Worm (Caenorhabditis elegans): Measurements from ENCODE around the gene ZC449.5.
A peak's percentile ranks its signal among the peaks of the same experiment; 100 is the strongest.

The ZC449.5 gene

DNA sequence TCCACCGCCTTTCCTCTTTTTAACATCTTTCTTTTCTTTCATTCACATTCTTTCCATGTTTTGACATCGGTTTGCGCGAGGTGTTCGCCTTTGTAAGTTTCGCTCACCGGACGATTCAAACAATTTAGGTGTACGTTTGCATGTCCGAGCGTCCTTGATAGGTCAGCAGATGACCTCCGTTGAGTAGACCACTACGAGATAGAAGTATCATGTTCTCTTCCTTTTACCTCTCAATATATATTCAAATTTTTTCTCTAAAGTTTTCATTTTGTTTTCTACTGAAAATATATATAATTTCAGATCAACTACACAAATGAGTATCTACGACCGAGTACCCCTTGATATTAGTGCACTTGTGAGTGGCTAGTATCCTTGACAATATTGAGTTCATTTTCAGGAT is 23.2 kb upstream of the ZC449.5 start, which contains the start of gene C24H10.3:
TSS of gene C24H10.3 (plus strand) at position 301 of the 400 bp plus-strand sequence.
- no peak for TF ChIP-seq aly-1 (tag; optimal IDR thresholded peaks at IDR 0.05)
- TF ChIP-seq ceh-36 (tag; optimal IDR thresholded peaks at IDR 0.05), result no peak
- no peak for TF ChIP-seq ets-7 (tag; optimal IDR thresholded peaks at IDR 0.05)
- TF ChIP-seq hmg-4 (GFP tag; optimal IDR thresholded peaks at IDR 0.05), result no peak
- no peak for TF ChIP-seq scrt-1 (GFP tag; IDR thresholded peaks at IDR 0.05)
- TF ChIP-seq B0310.2 (tag; optimal IDR thresholded peaks at IDR 0.05), result no peak
- no peak for TF ChIP-seq sea-1 (GFP tag; conservative IDR thresholded peaks at IDR 0.05)
- no peak for TF ChIP-seq hnd-1 (tag; optimal IDR thresholded peaks at IDR 0.05)
- no peak for TF ChIP-seq flt-1 (GFP tag; IDR thresholded peaks at IDR 0.05)
- TF ChIP-seq tbx-11 (GFP tag; IDR thresholded peaks at IDR 0.05), result no peak
- no peak for TF ChIP-seq tbx-37 (GFP tag; conservative IDR thresholded peaks at IDR 0.05)
- no peak for TF ChIP-seq hmbx-1 (tag; optimal IDR thresholded peaks at IDR 0.05)
- TF ChIP-seq tra-4 (tag; optimal IDR thresholded peaks at IDR 0.05), result no peak
- TF ChIP-seq ceh-13 (GFP tag; optimal IDR thresholded peaks at IDR 0.05), result no peak

DNA sequence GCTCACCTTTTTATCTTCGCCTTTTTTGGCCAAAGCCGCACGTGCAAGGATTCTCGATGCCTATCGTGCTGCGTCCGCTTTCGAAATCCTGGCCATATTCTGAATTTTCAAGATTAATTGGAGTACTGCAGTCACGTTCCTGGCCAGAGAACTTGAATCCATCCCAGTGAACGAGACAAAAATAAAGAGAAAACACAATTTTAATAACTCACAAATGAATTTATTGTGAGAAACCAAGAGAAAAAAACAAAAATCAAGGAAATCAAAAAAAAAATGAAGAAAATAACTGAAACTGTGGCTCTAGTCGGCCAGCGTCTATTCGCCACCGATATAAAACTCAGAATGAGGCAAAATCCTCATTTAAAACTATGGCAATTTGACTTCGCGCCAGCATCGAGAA is 21.6 kb upstream of the ZC449.5 start, which contains the start of gene C24H10.4:
TSS of gene C24H10.4 (minus strand) at position 101 of the 400 bp plus-strand sequence.
- TF ChIP-seq B0310.2 (tag; optimal IDR thresholded peaks at IDR 0.05) (no peak), aly-1 (tag; optimal IDR thresholded peaks at IDR 0.05) (no peak), scrt-1 (GFP tag; IDR thresholded peaks at IDR 0.05) (no peak), flt-1 (GFP tag; IDR thresholded peaks at IDR 0.05) (no peak), ama-1 (optimal IDR thresholded peaks at IDR 0.05) (no peak), tra-4 (tag; optimal IDR thresholded peaks at IDR 0.05) (no peak), ets-7 (tag; optimal IDR thresholded peaks at IDR 0.05) (no peak), pes-1 (GFP tag; IDR thresholded peaks at IDR 0.05) (no peak), F13C5.2 (tag; optimal IDR thresholded peaks at IDR 0.05) (no peak), sea-1 (GFP tag; conservative IDR thresholded peaks at IDR 0.05) (no peak), tbx-37 (GFP tag; conservative IDR thresholded peaks at IDR 0.05) (no peak), hnd-1 (tag; optimal IDR thresholded peaks at IDR 0.05) (no peak), hmg-4 (GFP tag; optimal IDR thresholded peaks at IDR 0.05) (no peak), tbx-11 (GFP tag; IDR thresholded peaks at IDR 0.05) (no peak), hmbx-1 (tag; optimal IDR thresholded peaks at IDR 0.05) (no peak), ceh-13 (GFP tag; optimal IDR thresholded peaks at IDR 0.05) (no peak), ceh-36 (tag; optimal IDR thresholded peaks at IDR 0.05) (no peak)

ce11 chrX:5056199-5056598 is 18.6 kb upstream of the ZC449.5 start:
- TF ChIP-seq ets-7 (tag; optimal IDR thresholded peaks at IDR 0.05) (peak; percentile 60), aly-1 (tag; optimal IDR thresholded peaks at IDR 0.05) (peak; percentile 71), hmbx-1 (tag; optimal IDR thresholded peaks at IDR 0.05) (peak; percentile 89), F13C5.2 (tag; optimal IDR thresholded peaks at IDR 0.05) (peak; percentile 61), hnd-1 (tag; optimal IDR thresholded peaks at IDR 0.05) (peak; percentile 85)

DNA sequence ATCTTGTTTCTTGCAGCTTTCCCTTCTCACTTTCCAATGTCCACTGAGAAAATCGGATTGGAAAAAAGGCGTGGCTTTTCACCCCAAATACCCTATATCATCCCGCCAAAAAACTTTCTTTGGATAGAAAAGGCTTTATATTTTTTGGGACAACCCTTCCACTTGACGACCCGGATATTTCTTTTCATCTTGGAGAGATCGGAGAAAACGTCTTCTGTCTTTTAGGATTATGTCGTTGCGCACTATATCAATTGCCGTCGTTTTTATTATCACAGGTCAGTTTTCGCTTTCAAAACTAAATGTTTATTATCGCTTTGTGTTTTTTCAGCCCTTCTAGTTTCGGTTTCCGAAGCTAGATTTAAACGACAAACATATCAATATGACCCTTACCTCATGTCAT is 6.3 kb upstream of the ZC449.5 start, which contains the start of gene Y64H9A.2:
TSS of gene Y64H9A.2 (plus strand) at position 90 of the 400 bp plus-strand sequence.
- TF ChIP-seq B0310.2 (tag; optimal IDR thresholded peaks at IDR 0.05), result no peak
- no peak for TF ChIP-seq aly-1 (tag; optimal IDR thresholded peaks at IDR 0.05)
- TF ChIP-seq tbx-11 (GFP tag; IDR thresholded peaks at IDR 0.05), result no peak
- no peak for TF ChIP-seq pes-1 (GFP tag; IDR thresholded peaks at IDR 0.05)
- no peak for TF ChIP-seq ceh-36 (tag; optimal IDR thresholded peaks at IDR 0.05)

- TF ChIP-seq F13C5.2 (tag; optimal IDR thresholded peaks at IDR 0.05) (no peak), tbx-37 (GFP tag; conservative IDR thresholded peaks at IDR 0.05) (no peak), ama-1 (optimal IDR thresholded peaks at IDR 0.05) (no peak), hmg-4 (GFP tag; optimal IDR thresholded peaks at IDR 0.05) (no peak), aly-1 (tag; optimal IDR thresholded peaks at IDR 0.05) (no peak), ceh-13 (GFP tag; optimal IDR thresholded peaks at IDR 0.05) (no peak), pes-1 (GFP tag; IDR thresholded peaks at IDR 0.05) (no peak), ceh-36 (tag; optimal IDR thresholded peaks at IDR 0.05) (no peak), scrt-1 (GFP tag; IDR thresholded peaks at IDR 0.05) (no peak), ets-7 (tag; optimal IDR thresholded peaks at IDR 0.05) (no peak), sea-1 (GFP tag; conservative IDR thresholded peaks at IDR 0.05) (no peak), tra-4 (tag; optimal IDR thresholded peaks at IDR 0.05) (no peak), B0310.2 (tag; optimal IDR thresholded peaks at IDR 0.05) (no peak), hnd-1 (tag; optimal IDR thresholded peaks at IDR 0.05) (no peak), flt-1 (GFP tag; IDR thresholded peaks at IDR 0.05) (no peak)
Measured at ce11 chrX:5040038-5040437, 2.5 kb upstream of the ZC449.5 start.

DNA sequence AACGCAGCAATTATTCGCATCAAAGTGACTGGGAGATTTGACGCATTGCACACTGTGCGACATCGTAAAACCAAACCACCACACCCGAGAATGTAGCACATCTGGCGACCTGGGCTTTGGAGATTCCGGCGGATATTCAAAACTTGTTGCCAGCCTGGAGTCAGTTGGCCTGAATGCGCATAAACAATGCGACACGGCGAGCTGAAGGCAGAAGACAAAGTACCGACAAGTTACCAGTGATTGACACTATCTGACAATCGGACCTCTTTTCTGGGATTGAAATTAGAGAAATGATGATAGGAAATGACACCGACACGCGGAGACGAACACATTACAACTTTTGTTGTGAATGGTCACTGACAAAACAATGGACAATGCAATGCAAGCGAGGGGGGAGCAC is 1.2 kb upstream of the ZC449.5 start:
- no peak for TF ChIP-seq hnd-1 (tag; optimal IDR thresholded peaks at IDR 0.05)
- no peak for TF ChIP-seq ceh-36 (tag; optimal IDR thresholded peaks at IDR 0.05)
- no peak for TF ChIP-seq scrt-1 (GFP tag; IDR thresholded peaks at IDR 0.05)
- TF ChIP-seq sea-1 (GFP tag; conservative IDR thresholded peaks at IDR 0.05), result no peak
- no peak for TF ChIP-seq hmbx-1 (tag; optimal IDR thresholded peaks at IDR 0.05)
- TF ChIP-seq F13C5.2 (tag; optimal IDR thresholded peaks at IDR 0.05), result no peak
- no peak for TF ChIP-seq ceh-13 (GFP tag; optimal IDR thresholded peaks at IDR 0.05)
- TF ChIP-seq B0310.2 (tag; optimal IDR thresholded peaks at IDR 0.05), result no peak
- TF ChIP-seq ama-1 (optimal IDR thresholded peaks at IDR 0.05), result no peak
- TF ChIP-seq flt-1 (GFP tag; IDR thresholded peaks at IDR 0.05), result no peak
- no peak for TF ChIP-seq pes-1 (GFP tag; IDR thresholded peaks at IDR 0.05)
- no peak for TF ChIP-seq ets-7 (tag; optimal IDR thresholded peaks at IDR 0.05)
- no peak for TF ChIP-seq aly-1 (tag; optimal IDR thresholded peaks at IDR 0.05)

ce11 chrX:5033868-5034267 is 3.7 kb downstream of the ZC449.5 start, which contains the start of gene ZC449.4:
Gene ZC449.4, minus strand, starts transcription at chrX:5033968.
- TF ChIP-seq tbx-11 (GFP tag; IDR thresholded peaks at IDR 0.05) (no peak), F13C5.2 (tag; optimal IDR thresholded peaks at IDR 0.05) (no peak), tra-4 (tag; optimal IDR thresholded peaks at IDR 0.05) (no peak), hmbx-1 (tag; optimal IDR thresholded peaks at IDR 0.05) (no peak), flt-1 (GFP tag; IDR thresholded peaks at IDR 0.05) (no peak), ets-7 (tag; optimal IDR thresholded peaks at IDR 0.05) (no peak), hnd-1 (tag; optimal IDR thresholded peaks at IDR 0.05) (no peak)

DNA sequence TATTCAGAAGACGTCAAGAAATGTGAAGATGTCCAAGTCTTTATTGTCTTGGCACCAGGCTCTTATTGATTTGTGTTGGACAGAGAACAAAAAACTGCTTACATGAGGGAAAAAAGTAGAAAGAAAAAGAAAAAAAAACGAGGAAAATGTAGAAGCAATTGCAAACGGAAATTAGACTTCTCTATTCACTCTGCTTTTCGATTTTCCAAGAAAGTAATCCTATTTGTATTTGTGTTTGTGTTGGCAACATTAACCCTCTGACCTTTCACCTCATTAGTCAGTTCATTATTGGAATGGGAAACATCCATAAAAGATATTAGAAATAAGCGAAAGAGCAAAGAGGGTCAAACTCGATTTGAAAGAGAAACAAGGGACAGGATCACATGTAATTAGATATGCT is 5.8 kb downstream of the ZC449.5 start:
- TF ChIP-seq flt-1 (GFP tag; IDR thresholded peaks at IDR 0.05), result no peak
- TF ChIP-seq ama-1 (optimal IDR thresholded peaks at IDR 0.05), result no peak
- no peak for TF ChIP-seq scrt-1 (GFP tag; IDR thresholded peaks at IDR 0.05)
- no peak for TF ChIP-seq F13C5.2 (tag; optimal IDR thresholded peaks at IDR 0.05)
- no peak for TF ChIP-seq sea-1 (GFP tag; conservative IDR thresholded peaks at IDR 0.05)
- no peak for TF ChIP-seq tra-4 (tag; optimal IDR thresholded peaks at IDR 0.05)
- TF ChIP-seq pes-1 (GFP tag; IDR thresholded peaks at IDR 0.05), result no peak
- TF ChIP-seq aly-1 (tag; optimal IDR thresholded peaks at IDR 0.05), result no peak
- no peak for TF ChIP-seq ceh-13 (GFP tag; optimal IDR thresholded peaks at IDR 0.05)
- TF ChIP-seq hmg-4 (GFP tag; optimal IDR thresholded peaks at IDR 0.05), result no peak
- TF ChIP-seq ceh-36 (tag; optimal IDR thresholded peaks at IDR 0.05), result no peak
- no peak for TF ChIP-seq tbx-37 (GFP tag; conservative IDR thresholded peaks at IDR 0.05)
- TF ChIP-seq tbx-11 (GFP tag; IDR thresholded peaks at IDR 0.05), result no peak
- no peak for TF ChIP-seq hnd-1 (tag; optimal IDR thresholded peaks at IDR 0.05)
- no peak for TF ChIP-seq hmbx-1 (tag; optimal IDR thresholded peaks at IDR 0.05)
- TF ChIP-seq ets-7 (tag; optimal IDR thresholded peaks at IDR 0.05), result no peak
- TF ChIP-seq B0310.2 (tag; optimal IDR thresholded peaks at IDR 0.05), result no peak
